Fruit fly (Drosophila melanogaster) whole organism, embryonic: ENCODE measurements around the gene CG15517.

Source experiments
- Adf1 ChIP-seq: fragments of 200-800 bp; sonication (Bioruptor generic); IDR thresholded peaks from 2 replicates; pipeline ENCODE4 v1.3.6; 2022; ENCODE audit warnings: missing biosample characterization, missing genetic modification characterization
- Asciz ChIP-seq: fragments of 200-800 bp; sonication (Bioruptor generic); optimal IDR thresholded peaks from 2 replicates; lab custom pipeline; 2017; ENCODE audit warnings: missing biosample characterization, mild to moderate bottlenecking, missing genetic modification characterization, missing genetic modification reagents
- CG10147 ChIP-seq: fragments of 200-800 bp; sonication (Bioruptor generic); optimal IDR thresholded peaks from 2 replicates; lab custom pipeline; 2019; ENCODE audit warnings: missing biosample characterization, mild to moderate bottlenecking, missing genetic modification characterization, moderate library complexity
- CG10267 ChIP-seq: fragments of 200-800 bp; sonication (Bioruptor generic); optimal IDR thresholded peaks from 2 replicates; lab custom pipeline; 2018; ENCODE audit warnings: missing biosample characterization, mild to moderate bottlenecking, missing genetic modification characterization, moderate library complexity
- CG10959 ChIP-seq: fragments of 200-800 bp; sonication (Bioruptor generic); IDR thresholded peaks from 2 replicates; pipeline ENCODE4 v1.3.6; 2022; ENCODE audit warnings: missing biosample characterization, missing genetic modification characterization
- CG10979 ChIP-seq: fragments of 200-800 bp; sonication (Bioruptor generic); optimal IDR thresholded peaks from 2 replicates; lab custom pipeline; 2018; ENCODE audit warnings: missing biosample characterization, mild to moderate bottlenecking, missing genetic modification characterization, moderate library complexity
- CG15269 ChIP-seq: fragments of 200-800 bp; sonication (Bioruptor generic); optimal IDR thresholded peaks from 2 replicates; lab custom pipeline; 2018; ENCODE audit warnings: missing biosample characterization, mild to moderate bottlenecking, missing genetic modification characterization, moderate library complexity
- CG16815 ChIP-seq: fragments of 200-800 bp; sonication (Bioruptor generic); optimal IDR thresholded peaks from 3 replicates; lab custom pipeline; 2017; ENCODE audit warnings: missing biosample characterization, mild to moderate bottlenecking, missing genetic modification characterization
- CG18011 ChIP-seq: fragments of 200-800 bp; sonication (Bioruptor generic); optimal IDR thresholded peaks from 2 replicates; lab custom pipeline; 2017; ENCODE audit warnings: missing biosample characterization, missing genetic modification characterization, mild to moderate bottlenecking, moderate library complexity, missing genotype
- CG1832 ChIP-seq: fragments of 200-800 bp; sonication (Bioruptor generic); optimal IDR thresholded peaks from 2 replicates; lab custom pipeline; 2017; ENCODE audit warnings: missing biosample characterization, mild to moderate bottlenecking, missing genetic modification characterization, inconsistent platforms
- CG3065 ChIP-seq: fragments of 200-800 bp; sonication (Bioruptor generic); optimal IDR thresholded peaks from 2 replicates; lab custom pipeline; 2016; ENCODE audit warnings: missing biosample characterization, missing genetic modification characterization
- CG32767 ChIP-seq: fragments of 200-800 bp; sonication (Bioruptor generic); IDR thresholded peaks from 2 replicates; pipeline ENCODE4 v1.3.6; 2022; ENCODE audit warnings: missing biosample characterization, missing genetic modification characterization
- CG33213 ChIP-seq: fragments of 200-800 bp; sonication (Bioruptor generic); optimal IDR thresholded peaks from 3 replicates; lab custom pipeline; 2016; ENCODE audit warnings: missing biosample characterization, missing genetic modification characterization
- CG34422 ChIP-seq: fragments of 200-800 bp; sonication (Bioruptor generic); IDR thresholded peaks from 3 replicates; pipeline ENCODE4 v1.3.6; 2022; ENCODE audit warnings: missing biosample characterization, missing genetic modification characterization
- CG4617 ChIP-seq: fragments of 200-800 bp; sonication (Bioruptor generic); optimal IDR thresholded peaks from 3 replicates; lab custom pipeline; 2016; ENCODE audit warnings: missing biosample characterization, missing genetic modification characterization, borderline replicate concordance
- CG4854 ChIP-seq: fragments of 200-800 bp; sonication (Bioruptor generic); optimal IDR thresholded peaks from 2 replicates; lab custom pipeline; 2016; ENCODE audit warnings: missing biosample characterization, missing genetic modification characterization, inconsistent platforms
- CG6813 ChIP-seq: fragments of 200-800 bp; sonication (Bioruptor generic); optimal IDR thresholded peaks from 2 replicates; lab custom pipeline; 2017; ENCODE audit warnings: missing biosample characterization, missing genetic modification characterization, mild to moderate bottlenecking, moderate library complexity, missing genetic modification reagents
- CG8944 ChIP-seq: fragments of 200-800 bp; sonication (Bioruptor generic); optimal IDR thresholded peaks from 3 replicates; lab custom pipeline; 2016; ENCODE audit warnings: missing biosample characterization, missing genetic modification characterization
- Dp ChIP-seq: fragments of 200-800 bp; sonication (Bioruptor generic); optimal IDR thresholded peaks from 2 replicates; lab custom pipeline; 2018; ENCODE audit warnings: missing biosample characterization, mild to moderate bottlenecking, missing genetic modification characterization, moderate library complexity
- HLH4C ChIP-seq: fragments of 200-800 bp; sonication (Bioruptor generic); IDR thresholded peaks from 3 replicates; pipeline ENCODE4 v1.3.6; 2022; ENCODE audit warnings: missing biosample characterization, missing genetic modification characterization; ENCODE audit not compliant: partially characterized antibody
- Kr ChIP-seq: fragments of 200-800 bp; sonication (Bioruptor generic); optimal IDR thresholded peaks from 2 replicates; lab custom pipeline; 2017; ENCODE audit warnings: missing biosample characterization, mild to moderate bottlenecking, missing genetic modification characterization
- Stat92E ChIP-seq, 3 experiments: fragments of >200 bp in 2 of 3; fragments of 200-800 bp in 1 of 3; sonication (Bioruptor generic) in 1 of 3; optimal IDR thresholded peaks; 2 replicates each; lab custom pipeline; 2017 to 2019; ENCODE audit warnings: missing biosample characterization in 3 of 3, missing genetic modification characterization in 3 of 3, mild to moderate bottlenecking in 1 of 3, moderate library complexity in 1 of 3
- TFAM ChIP-seq: fragments of 200-800 bp; sonication (Bioruptor generic); optimal IDR thresholded peaks from 2 replicates; lab custom pipeline; 2017; ENCODE audit warnings: missing biosample characterization, missing genetic modification characterization, inconsistent platforms
- Usf ChIP-seq: fragments of 200-800 bp; sonication (Bioruptor generic); optimal IDR thresholded peaks from 2 replicates; lab custom pipeline; 2017; ENCODE audit warnings: missing genotype, missing biosample characterization, missing genetic modification characterization
- al ChIP-seq: fragments of 200-800 bp; sonication (Bioruptor generic); IDR thresholded peaks from 2 replicates; pipeline ENCODE4 v1.3.6; 2022; ENCODE audit warnings: missing biosample characterization, missing genetic modification characterization
- bigmax ChIP-seq: fragments of 200-800 bp; sonication (Bioruptor generic); optimal IDR thresholded peaks from 2 replicates; lab custom pipeline; 2018; ENCODE audit warnings: missing biosample characterization, mild to moderate bottlenecking, missing genetic modification characterization
- bowl ChIP-seq: fragments of 200-800 bp; sonication (Bioruptor generic); IDR thresholded peaks from 2 replicates; pipeline ENCODE4 v1.3.6; 2022; ENCODE audit warnings: missing biosample characterization, missing genetic modification characterization
- btn ChIP-seq: fragments of 200-800 bp; sonication (Bioruptor generic); optimal IDR thresholded peaks from 2 replicates; lab custom pipeline; 2016; ENCODE audit warnings: missing biosample characterization, missing genetic modification characterization
- chif ChIP-seq, 2 experiments: fragments of 200-800 bp; sonication (Bioruptor generic); optimal IDR thresholded peaks; 3 replicates each; lab custom pipeline; 2016; ENCODE audit warnings: missing biosample characterization in 2 of 2, missing genetic modification characterization in 2 of 2
- crc ChIP-seq: fragments of 200-800 bp; sonication (Bioruptor generic); optimal IDR thresholded peaks from 2 replicates; lab custom pipeline; 2016; ENCODE audit warnings: missing biosample characterization, missing genetic modification characterization
- cwo ChIP-seq: fragments of 200-800 bp; sonication (Bioruptor generic); optimal IDR thresholded peaks from 3 replicates; lab custom pipeline; 2017; ENCODE audit warnings: missing biosample characterization, missing genetic modification characterization, mild to moderate bottlenecking, moderate library complexity, missing genetic modification reagents
- fd102C ChIP-seq: fragments of 200-800 bp; sonication (Bioruptor generic); optimal IDR thresholded peaks from 2 replicates; lab custom pipeline; 2018; ENCODE audit warnings: missing biosample characterization, mild to moderate bottlenecking, missing genetic modification characterization, moderate library complexity
- fd96Cb ChIP-seq: fragments of 200-800 bp; sonication (Bioruptor generic); optimal IDR thresholded peaks from 2 replicates; lab custom pipeline; 2018; ENCODE audit warnings: missing biosample characterization, mild to moderate bottlenecking, missing genetic modification characterization, moderate library complexity
- gcm ChIP-seq: fragments of 200-800 bp; sonication (Bioruptor generic); optimal IDR thresholded peaks from 2 replicates; lab custom pipeline; 2019; ENCODE audit warnings: missing biosample characterization, mild to moderate bottlenecking, missing genetic modification characterization, moderate library complexity
- gem ChIP-seq: fragments of 200-800 bp; sonication (Bioruptor generic); optimal IDR thresholded peaks from 2 replicates; lab custom pipeline; 2019; ENCODE audit warnings: missing biosample characterization, mild to moderate bottlenecking, missing genetic modification characterization, moderate library complexity
- grn ChIP-seq: fragments of 200-800 bp; sonication (Bioruptor generic); optimal IDR thresholded peaks from 3 replicates; lab custom pipeline; 2017; ENCODE audit warnings: missing biosample characterization, missing genetic modification characterization
- hbn ChIP-seq: fragments of 200-800 bp; sonication (Bioruptor generic); IDR thresholded peaks from 2 replicates; pipeline ENCODE4 v1.3.6; 2022; ENCODE audit warnings: missing biosample characterization, missing genetic modification characterization; ENCODE audit not compliant: partially characterized antibody
- her ChIP-seq: fragments of 200-800 bp; sonication (Bioruptor generic); optimal IDR thresholded peaks from 2 replicates; lab custom pipeline; 2016; ENCODE audit warnings: missing biosample characterization, missing genetic modification characterization
- hkb ChIP-seq, 2 experiments: fragments of 200-800 bp in 1 of 2; fragments of >200 bp in 1 of 2; sonication (Bioruptor generic) in 1 of 2; IDR thresholded peaks in 1 of 2; optimal IDR thresholded peaks in 1 of 2; 2 replicates each; pipeline versions ENCODE4 v1.3.6 to Lab custom; 2017 to 2022; ENCODE audit warnings: missing biosample characterization in 1 of 2, missing genetic modification characterization in 1 of 2
- kay ChIP-seq: fragments of 200-800 bp; sonication (Bioruptor generic); optimal IDR thresholded peaks from 2 replicates; lab custom pipeline; 2016; ENCODE audit warnings: missing biosample characterization, missing genetic modification characterization
- ken ChIP-seq: fragments of 200-800 bp; sonication (Bioruptor generic); IDR thresholded peaks from 3 replicates; pipeline ENCODE4 v1.3.6; 2022; ENCODE audit warnings: missing biosample characterization, missing genetic modification characterization
- lilli ChIP-seq: fragments of 200-800 bp; sonication (Bioruptor generic); optimal IDR thresholded peaks from 3 replicates; lab custom pipeline; 2016; ENCODE audit warnings: missing biosample characterization, missing genetic modification characterization
- maf-S ChIP-seq: fragments of 200-800 bp; sonication (Bioruptor generic); optimal IDR thresholded peaks from 2 replicates; lab custom pipeline; 2016; ENCODE audit warnings: missing biosample characterization, missing genetic modification characterization
- nerfin-1 ChIP-seq: fragments of 200-800 bp; sonication (Bioruptor generic); optimal IDR thresholded peaks from 3 replicates; lab custom pipeline; 2019; ENCODE audit warnings: missing biosample characterization, mild to moderate bottlenecking, missing genetic modification characterization, moderate library complexity
- repo ChIP-seq: fragments of 200-800 bp; sonication (Bioruptor generic); optimal IDR thresholded peaks from 2 replicates; lab custom pipeline; 2016; ENCODE audit warnings: missing biosample characterization, missing genetic modification characterization
- salm ChIP-seq: fragments of 200-800 bp; sonication (Bioruptor generic); optimal IDR thresholded peaks from 2 replicates; lab custom pipeline; 2018; ENCODE audit warnings: missing biosample characterization, mild to moderate bottlenecking, missing genetic modification characterization
- tna ChIP-seq: fragments of 200-800 bp; sonication (Bioruptor generic); IDR thresholded peaks from 2 replicates; pipeline ENCODE4 v1.3.6; 2022; ENCODE audit warnings: missing biosample characterization, missing genetic modification characterization; ENCODE audit not compliant: partially characterized antibody
- unpg ChIP-seq: fragments of 200-800 bp; sonication (Bioruptor generic); optimal IDR thresholded peaks from 3 replicates; lab custom pipeline; 2018; ENCODE audit warnings: missing biosample characterization, mild to moderate bottlenecking, missing genetic modification characterization, moderate library complexity
- usp ChIP-seq: fragments of >200 bp; optimal IDR thresholded peaks from 2 replicates; lab custom pipeline; 2017; ENCODE audit warnings: missing biosample characterization, missing genetic modification characterization
- wor ChIP-seq: fragments of 200-800 bp; sonication (Bioruptor generic); IDR thresholded peaks from 2 replicates; pipeline ENCODE4 v1.3.6; 2022; ENCODE audit warnings: missing biosample characterization, missing genetic modification characterization

Gene CG15517

DNA sequence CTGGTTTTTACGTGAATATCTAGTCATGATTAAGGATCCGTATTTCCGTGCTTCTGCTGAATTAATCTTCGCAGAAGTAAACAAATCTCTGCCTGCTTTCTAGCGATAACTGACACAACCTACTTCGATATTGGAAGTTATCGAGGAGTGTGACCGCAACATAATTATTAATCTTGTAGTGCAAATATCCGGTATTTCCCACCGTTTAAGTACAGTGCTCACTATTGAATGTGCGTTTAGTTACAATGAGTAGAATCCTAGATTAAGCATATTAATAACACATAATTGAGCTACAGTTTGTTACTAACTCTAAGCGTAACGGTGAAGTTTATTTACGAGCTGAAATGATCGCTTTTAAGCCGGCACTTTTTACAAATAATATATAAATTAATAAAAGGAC lies 43.9 kb downstream of the CG15517 start:
- no peak for TF ChIP-seq kay (GFP tag; lab: Kevin White, UChicago)
- TF ChIP-seq Usf, result no peak
- TF ChIP-seq chif (GFP tag; optimal IDR thresholded peaks at IDR 0.05; lab: Kevin White, UChicago), result peak in 1 of 2 experiments; percentile 28
- peak; percentile 32 for TF ChIP-seq Dp (GFP tag; lab: Kevin White, UChicago)
- no peak for TF ChIP-seq Kr
- no peak for TF ChIP-seq repo (GFP tag; lab: Kevin White, UChicago)
- TF ChIP-seq bigmax, result peak; percentile 81
- TF ChIP-seq CG18011 (GFP tag; lab: Kevin White, UChicago), result peak; percentile 38
- no peak for TF ChIP-seq CG16815 (GFP tag; lab: Kevin White, UChicago)
- no peak for TF ChIP-seq Adf1 (GFP tag; lab: Robert Waterston, UW)
- TF ChIP-seq CG33213 (GFP tag; lab: Kevin White, UChicago), result no peak
- TF ChIP-seq CG4854 (GFP tag; lab: Kevin White, UChicago), result no peak
- TF ChIP-seq hbn (GFP tag; lab: Robert Waterston, UW), result no peak
- no peak for TF ChIP-seq fd96Cb
- peak; percentile 30 for TF ChIP-seq CG6813
- no peak for TF ChIP-seq CG1832
- TF ChIP-seq nerfin-1 (tag; lab: Kevin White, UChicago), result peak; percentile 16
- TF ChIP-seq bowl (GFP tag; lab: Robert Waterston, UW), result 0 out of 2 replicates have a peak, but pooled peaks have one; percentile 36
- peak; percentile 68 for TF ChIP-seq HLH4C
- no peak for TF ChIP-seq CG10959
- peak; percentile 67 for TF ChIP-seq lilli
- TF ChIP-seq btn (GFP tag; lab: Kevin White, UChicago), result no peak
- no peak for TF ChIP-seq unpg
- peak; percentile 52; the same call in 1 of the 3 replicates for TF ChIP-seq CG34422 (GFP tag; lab: Robert Waterston, UW)
- TF ChIP-seq TFAM (GFP tag; lab: Kevin White, UChicago), result no peak
- no peak for TF ChIP-seq CG8944 (GFP tag; lab: Kevin White, UChicago)
- no peak for TF ChIP-seq tna (GFP tag; lab: Robert Waterston, UW)
- no peak for TF ChIP-seq her (GFP tag; lab: Kevin White, UChicago)
- peak; percentile 38 for TF ChIP-seq gcm (GFP tag; lab: Kevin White, UChicago)
- no peak for TF ChIP-seq CG3065 (GFP tag; lab: Kevin White, UChicago)
- TF ChIP-seq CG4617 (GFP tag; lab: Kevin White, UChicago), result peak; percentile 23
- no peak for TF ChIP-seq al (GFP tag; lab: Robert Waterston, UW)
- TF ChIP-seq ken (GFP tag; lab: Robert Waterston, UW), result no peak
- peak; percentile 40 for TF ChIP-seq CG10147
- no peak for TF ChIP-seq CG32767 (GFP tag; lab: Robert Waterston, UW)
- peak in 1 of 3 experiments; percentile 27 for TF ChIP-seq Stat92E (GFP tag; optimal IDR thresholded peaks at IDR 0.05; lab: Kevin White, UChicago)
- TF ChIP-seq CG10267 (tag; lab: Kevin White, UChicago), result peak; percentile 33
- TF ChIP-seq CG15269 (tag; lab: Kevin White, UChicago), result no peak
- TF ChIP-seq salm (tag; lab: Kevin White, UChicago), result no peak
- TF ChIP-seq crc (GFP tag; lab: Kevin White, UChicago), result no peak
- no peak for TF ChIP-seq Asciz
- peak; percentile 28 for TF ChIP-seq CG10979
- TF ChIP-seq wor (GFP tag; lab: Robert Waterston, UW), result no peak
- no peak for TF ChIP-seq usp
- TF ChIP-seq gem (tag; lab: Kevin White, UChicago), result no peak
- TF ChIP-seq maf-S (GFP tag; lab: Kevin White, UChicago), result no peak
- TF ChIP-seq fd102C, result no peak
- peak; percentile 20 for TF ChIP-seq cwo (GFP tag; lab: Kevin White, UChicago)
- no peak for TF ChIP-seq hkb (optimal IDR thresholded peaks at IDR 0.05; lab: Kevin White, UChicago)
- no peak; the same call in 1 of the 2 replicates for TF ChIP-seq hkb (GFP tag; IDR thresholded peaks at IDR 0.05; lab: Robert Waterston, UW)
- peak; percentile 56 for TF ChIP-seq grn
